Worm (Caenorhabditis elegans): ENCODE measurements around the gene fox-1.
A peak's percentile ranks its signal among the peaks of the same experiment; 100 is the strongest.

DNA sequence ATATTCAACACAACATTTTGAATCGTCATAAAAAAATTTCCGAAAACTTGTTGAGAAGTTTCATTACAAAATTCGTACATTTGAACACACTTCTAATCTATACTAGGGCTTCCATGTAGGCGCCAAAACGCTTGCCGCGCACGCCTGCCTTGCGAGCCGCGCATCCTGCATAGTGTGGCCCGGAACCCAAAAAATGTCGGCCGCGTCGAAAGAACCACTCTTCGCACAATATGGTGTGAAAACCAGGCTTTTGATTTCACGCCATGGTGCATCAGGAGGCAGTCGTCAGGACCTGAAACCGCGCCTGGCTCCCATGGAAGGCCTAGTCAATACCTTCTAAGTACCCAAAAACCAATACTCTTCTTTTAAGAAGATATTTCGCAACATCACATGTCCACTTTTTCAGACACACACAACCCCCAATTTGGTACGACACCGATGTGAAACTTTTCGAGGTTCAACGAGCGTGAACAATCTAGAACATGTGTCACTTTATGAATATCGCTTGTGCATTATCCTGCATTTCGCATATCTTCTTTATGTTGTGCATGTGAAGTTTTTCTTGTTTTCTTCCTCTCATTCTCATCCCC is 34.0 kb upstream of the fox-1 start:
- TF ChIP-seq unc-62 (GFP tag; optimal IDR thresholded peaks at IDR 0.05) = no peak
- no peak for TF ChIP-seq nhr-77 (tag; optimal IDR thresholded peaks at IDR 0.05)
- no peak for TF ChIP-seq nhr-28 (tag; optimal IDR thresholded peaks at IDR 0.05)
- TF ChIP-seq lin-13 (GFP tag; optimal IDR thresholded peaks at IDR 0.05) = no peak
- no peak for TF ChIP-seq efl-1 (optimal IDR thresholded peaks at IDR 0.05)
- peak in 1 of 2 experiments; percentile 65 for TF ChIP-seq efl-1 (GFP tag; optimal IDR thresholded peaks at IDR 0.05 in 1 of 2)
- no peak for TF ChIP-seq fkh-10 (GFP tag; optimal IDR thresholded peaks at IDR 0.05)
- TF ChIP-seq ceh-82 (tag; optimal IDR thresholded peaks at IDR 0.05) = no peak
- TF ChIP-seq nhr-85 (tag) = no peak

All from whole organism, L1 larva.